Worm (Caenorhabditis elegans) whole organism, mixed stage, embryonic: Measurements from ENCODE around the gene exc-15.

ENCODE experiments used
- ceh-39 ChIP-seq: fragments of 150-350 bp; optimal IDR thresholded peaks from 2 replicates; lab custom pipeline; 2014; ENCODE audit warnings: missing biosample characterization, missing genetic modification characterization
- ceh-83 ChIP-seq: fragments of 200-800 bp; sonication (Bioruptor generic); optimal IDR thresholded peaks from 2 replicates; lab custom pipeline; 2018; ENCODE audit warnings: mild to moderate bottlenecking, missing genetic modification characterization, missing compliant biosample characterization
- elt-1 ChIP-seq: sonication (generic microtip); optimal IDR thresholded peaks from 2 replicates; lab custom pipeline; 2017; ENCODE audit warnings: missing genetic modification characterization, mild to moderate bottlenecking, missing compliant biosample characterization, antibody characterized with exemption, moderate library complexity, borderline replicate concordance; ENCODE audit not compliant: insufficient read depth
- mab-5 ChIP-seq: fragments of 150-350 bp; optimal IDR thresholded peaks from 2 replicates; lab custom pipeline; 2014; ENCODE audit warnings: missing biosample characterization, missing genetic modification characterization
- mep-1 ChIP-seq: fragments of 150-350 bp; optimal IDR thresholded peaks from 2 replicates; lab custom pipeline; 2017; ENCODE audit warnings: missing biosample characterization, missing genetic modification reagents, missing genetic modification characterization, inconsistent platforms
- pha-4 ChIP-seq: fragments of 150-350 bp; optimal IDR thresholded peaks from 2 replicates; lab custom pipeline; 2018; ENCODE audit warnings: missing biosample characterization, missing genetic modification reagents, missing genetic modification characterization
- tbx-8 ChIP-seq: fragments of 200-800 bp; sonication (Bioruptor generic); optimal IDR thresholded peaks from 2 replicates; lab custom pipeline; 2018; ENCODE audit warnings: mild to moderate bottlenecking, missing genetic modification characterization, moderate library complexity, missing compliant biosample characterization

DNA sequence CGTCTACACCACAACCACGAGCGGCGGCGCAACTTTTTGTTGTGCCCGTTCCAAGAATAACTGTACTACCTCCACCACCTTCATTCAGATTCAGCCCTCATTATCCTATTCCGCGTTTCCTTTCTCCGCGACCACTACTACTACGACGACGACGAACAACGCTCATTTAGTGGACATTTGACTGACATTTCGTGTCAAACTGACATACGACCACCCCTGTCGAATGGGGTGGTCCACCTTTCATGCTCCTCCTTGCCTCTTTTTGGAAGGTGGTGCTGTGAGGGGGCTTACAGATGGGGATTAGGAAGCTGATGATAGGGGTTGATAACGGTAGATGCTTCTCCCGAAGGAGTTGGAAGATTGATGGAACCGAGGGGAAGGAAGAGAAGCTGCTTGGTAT, 23.9 kb downstream of the exc-15 start:
- no peak for TF ChIP-seq mab-5 (tag; lab: Kevin White, UChicago)
- TF ChIP-seq mep-1 (tag; lab: Kevin White, UChicago) = no peak
- peak; percentile 67 for TF ChIP-seq ceh-83
- TF ChIP-seq ceh-39 (tag; lab: Kevin White, UChicago) = no peak
- no peak for TF ChIP-seq elt-1 (tag; lab: Kevin White, UChicago)
- no peak for TF ChIP-seq tbx-8 (GFP tag; lab: Kevin White, UChicago)
- TF ChIP-seq pha-4 (tag; lab: Kevin White, UChicago) = no peak
